Worm (Caenorhabditis elegans): ENCODE results near the gene F49F1.18.
A peak's percentile ranks its signal among the peaks of the same experiment; 100 is the strongest.
"Not testable (repeated sequence)": the region's sequence is repeated elsewhere in the genome, so short reads cannot be mapped to it uniquely, and the experiment has no call there.

F49F1.18 gene

ce11 chrIV:4140265-4140664, at the start of gene F49F1.18:
Gene F49F1.18, minus strand, starts transcription at chrIV:4140365.
- TF ChIP-seq cog-1 (tag; optimal IDR thresholded peaks at IDR 0.05) = no peak

- TF ChIP-seq ztf-23 (GFP tag; IDR thresholded peaks at IDR 0.05); flt-1 (GFP tag; IDR thresholded peaks at IDR 0.05); med-1 (GFP tag; optimal IDR thresholded peaks at IDR 0.05; ENCODE audit: insufficient read depth): not testable (repeated sequence)
These were observed 45.9 kb upstream of the F49F1.18 start, which contains the start of gene K08D10.11 for ce11 chrIV:4186099-4186498. Gene K08D10.11, minus strand, starts transcription at chrIV:4186199.

- TF ChIP-seq flt-1 (GFP tag; IDR thresholded peaks at IDR 0.05) = peak; percentile 51; the same call in 1 of the 2 replicates
- TF ChIP-seq ztf-23 (GFP tag; IDR thresholded peaks at IDR 0.05) = peak; percentile 78
These were observed 44.6 kb upstream of the F49F1.18 start for ce11 chrIV:4184767-4185166.

- 0 out of 2 replicates have a peak, but pooled peaks have one; percentile 39 for TF ChIP-seq ztf-23 (GFP tag; IDR thresholded peaks at IDR 0.05)
These were observed 39.9 kb upstream of the F49F1.18 start for ce11 chrIV:4180032-4180431.

- no peak for TF ChIP-seq cog-1 (tag; optimal IDR thresholded peaks at IDR 0.05)
- no peak for TF ChIP-seq ztf-29 (GFP tag; IDR thresholded peaks at IDR 0.05)
- TF ChIP-seq med-1 (GFP tag; optimal IDR thresholded peaks at IDR 0.05; ENCODE audit: insufficient read depth) = no peak
- no peak for TF ChIP-seq tab-1 (GFP tag; IDR thresholded peaks at IDR 0.05)
- no peak for TF ChIP-seq T22C8.4 (GFP tag; IDR thresholded peaks at IDR 0.05)
These were observed 38.3 kb upstream of the F49F1.18 start, which contains the start of gene tsen-34 for ce11 chrIV:4178424-4178823. Gene tsen-34, plus strand, starts transcription at chrIV:4178457.

ce11 chrIV:4177560-4177959, 37.4 kb upstream of the F49F1.18 start:
- TF ChIP-seq med-1 (GFP tag; optimal IDR thresholded peaks at IDR 0.05; ENCODE audit: insufficient read depth) (no peak), T22C8.4 (GFP tag; IDR thresholded peaks at IDR 0.05) (no peak), tab-1 (GFP tag; IDR thresholded peaks at IDR 0.05) (no peak), ztf-29 (GFP tag; IDR thresholded peaks at IDR 0.05) (no peak), klf-2 (GFP tag; conservative IDR thresholded peaks at IDR 0.05) (no peak), ref-1 (GFP tag; conservative IDR thresholded peaks at IDR 0.05) (no peak), cog-1 (tag; optimal IDR thresholded peaks at IDR 0.05) (no peak), ztf-23 (GFP tag; IDR thresholded peaks at IDR 0.05) (no peak), flt-1 (GFP tag; IDR thresholded peaks at IDR 0.05) (no peak)

- TF ChIP-seq T22C8.4 (GFP tag; IDR thresholded peaks at IDR 0.05) = no peak
- TF ChIP-seq klf-2 (GFP tag; conservative IDR thresholded peaks at IDR 0.05) = no peak
- TF ChIP-seq cog-1 (tag; optimal IDR thresholded peaks at IDR 0.05) = no peak
- TF ChIP-seq tab-1 (GFP tag; IDR thresholded peaks at IDR 0.05) = no peak
- no peak for TF ChIP-seq med-1 (GFP tag; optimal IDR thresholded peaks at IDR 0.05; ENCODE audit: insufficient read depth)
- no peak for TF ChIP-seq ztf-23 (GFP tag; IDR thresholded peaks at IDR 0.05)
- TF ChIP-seq flt-1 (GFP tag; IDR thresholded peaks at IDR 0.05) = no peak
- TF ChIP-seq ref-1 (GFP tag; conservative IDR thresholded peaks at IDR 0.05) = no peak
- TF ChIP-seq ztf-29 (GFP tag; IDR thresholded peaks at IDR 0.05) = no peak
These were observed 36.5 kb upstream of the F49F1.18 start for ce11 chrIV:4176659-4177058.

- TF ChIP-seq tab-1 (GFP tag; IDR thresholded peaks at IDR 0.05) (no peak), ztf-23 (GFP tag; IDR thresholded peaks at IDR 0.05) (no peak), med-1 (GFP tag; optimal IDR thresholded peaks at IDR 0.05; ENCODE audit: insufficient read depth) (no peak), T22C8.4 (GFP tag; IDR thresholded peaks at IDR 0.05) (no peak), klf-2 (GFP tag; conservative IDR thresholded peaks at IDR 0.05) (no peak), ref-1 (GFP tag; conservative IDR thresholded peaks at IDR 0.05) (no peak), cog-1 (tag; optimal IDR thresholded peaks at IDR 0.05) (no peak), flt-1 (GFP tag; IDR thresholded peaks at IDR 0.05) (no peak), ztf-29 (GFP tag; IDR thresholded peaks at IDR 0.05) (no peak)
These were observed 35.9 kb upstream of the F49F1.18 start, which contains the start of gene dnj-15 for ce11 chrIV:4176088-4176487. Gene dnj-15, plus strand, starts transcription at chrIV:4176388.

ce11 chrIV:4173789-4174188, 33.6 kb upstream of the F49F1.18 start, which contains the start of gene rnp-3:
Gene rnp-3, plus strand, starts transcription at chrIV:4174089.
- TF ChIP-seq flt-1 (GFP tag; IDR thresholded peaks at IDR 0.05) (no peak), cog-1 (tag; optimal IDR thresholded peaks at IDR 0.05) (no peak), tab-1 (GFP tag; IDR thresholded peaks at IDR 0.05) (no peak), klf-2 (GFP tag; conservative IDR thresholded peaks at IDR 0.05) (no peak), ref-1 (GFP tag; conservative IDR thresholded peaks at IDR 0.05) (no peak), ztf-29 (GFP tag; IDR thresholded peaks at IDR 0.05) (no peak), ztf-23 (GFP tag; IDR thresholded peaks at IDR 0.05) (no peak), med-1 (GFP tag; optimal IDR thresholded peaks at IDR 0.05; ENCODE audit: insufficient read depth) (no peak), T22C8.4 (GFP tag; IDR thresholded peaks at IDR 0.05) (no peak)

- no peak for TF ChIP-seq flt-1 (GFP tag; IDR thresholded peaks at IDR 0.05)
- TF ChIP-seq T22C8.4 (GFP tag; IDR thresholded peaks at IDR 0.05) = peak; percentile 54
These were observed 32.1 kb upstream of the F49F1.18 start for ce11 chrIV:4172242-4172641.

- TF ChIP-seq flt-1 (GFP tag; IDR thresholded peaks at IDR 0.05) (peak; percentile 53; the same call in 1 of the 2 replicates), med-1 (GFP tag; optimal IDR thresholded peaks at IDR 0.05; ENCODE audit: insufficient read depth) (no peak), ztf-23 (GFP tag; IDR thresholded peaks at IDR 0.05) (0 out of 2 replicates have a peak, but pooled peaks have one; percentile 11), klf-2 (GFP tag; conservative IDR thresholded peaks at IDR 0.05) (no peak)
These were observed 31.5 kb upstream of the F49F1.18 start, which contains the start of the genes K08D10.13 and rnp-2 for ce11 chrIV:4171531-4172163. Gene K08D10.13, minus strand, starts transcription at chrIV:4171581. Gene rnp-2, plus strand, starts transcription at chrIV:4172076.

Data from whole organism, midembryonic.